Worm (Caenorhabditis elegans): ENCODE data around the gene M03D4.3.
A peak's percentile ranks its signal among the peaks of the same experiment; 100 is the strongest.

M03D4.3 gene

ce11 chrIV:6130437-6130836, 18.2 kb upstream of the M03D4.3 start:
- TF ChIP-seq rnt-1 (tag; optimal IDR thresholded peaks at IDR 0.05) (no peak), unc-130 (tag; optimal IDR thresholded peaks at IDR 0.05) (no peak), sox-4 (tag; optimal IDR thresholded peaks at IDR 0.05) (no peak), pag-3 (tag; optimal IDR thresholded peaks at IDR 0.05; ENCODE audit: borderline replicate concordance, insufficient read depth) (no peak), mab-9 (GFP tag; IDR thresholded peaks at IDR 0.05) (no peak), tbx-2 (tag; optimal IDR thresholded peaks at IDR 0.05) (peak; percentile 17), lin-14 (GFP tag; optimal IDR thresholded peaks at IDR 0.05) (peak; percentile 25), nhr-77 (tag; optimal IDR thresholded peaks at IDR 0.05) (peak; percentile 63), nhr-20 (tag; optimal IDR thresholded peaks at IDR 0.05) (peak; percentile 10), unc-30 (tag; optimal IDR thresholded peaks at IDR 0.05) (no peak), efl-1 (optimal IDR thresholded peaks at IDR 0.05) (no peak), efl-1 (GFP tag; optimal IDR thresholded peaks at IDR 0.05 in 1 of 2) (peak in 1 of 2 experiments; percentile 88), tlp-1 (tag; optimal IDR thresholded peaks at IDR 0.05) (no peak)

- TF ChIP-seq dsc-1 (tag; optimal IDR thresholded peaks at IDR 0.05) (peak; percentile 21), tbx-2 (tag; optimal IDR thresholded peaks at IDR 0.05) (peak; percentile 8), sptf-1 (tag; optimal IDR thresholded peaks at IDR 0.05) (no peak), lsy-2 (tag; optimal IDR thresholded peaks at IDR 0.05) (peak in 1 of 2 experiments; percentile 55), lin-35 (GFP tag; optimal IDR thresholded peaks at IDR 0.05) (no peak), blmp-1 (tag; optimal IDR thresholded peaks at IDR 0.05) (no peak), lin-13 (GFP tag; optimal IDR thresholded peaks at IDR 0.05) (no peak), nhr-77 (tag; optimal IDR thresholded peaks at IDR 0.05) (peak; percentile 66), mep-1 (tag; optimal IDR thresholded peaks at IDR 0.05) (no peak), isw-1 (GFP tag; IDR thresholded peaks at IDR 0.05) (no peak)
Observed at ce11 chrIV:6127252-6127930, 15.2 kb upstream of the M03D4.3 start, which contains the start of gene M03D4.4. M03D4.4 (minus strand) TSS chrIV:6127302.

- peak; percentile 53 to 61 (median 60) for TF ChIP-seq dpl-1 (GFP tag; optimal IDR thresholded peaks at IDR 0.05)
- peak; percentile 14 for TF ChIP-seq tbx-2 (tag; optimal IDR thresholded peaks at IDR 0.05)
- peak; percentile 27 for TF ChIP-seq nhr-20 (tag; optimal IDR thresholded peaks at IDR 0.05)
- TF ChIP-seq zip-4 (GFP tag; optimal IDR thresholded peaks at IDR 0.05), result no peak
- peak; percentile 82 for TF ChIP-seq lin-13 (GFP tag; optimal IDR thresholded peaks at IDR 0.05)
- TF ChIP-seq snpc-4 (tag; optimal IDR thresholded peaks at IDR 0.05), result peak; percentile 96
- TF ChIP-seq sox-4 (tag; optimal IDR thresholded peaks at IDR 0.05), result no peak
- TF ChIP-seq nhr-85 (tag), result peak; percentile 77
- TF ChIP-seq unc-130 (tag; optimal IDR thresholded peaks at IDR 0.05), result no peak
- TF ChIP-seq elt-2 (tag; optimal IDR thresholded peaks at IDR 0.05), result no peak
- no peak for TF ChIP-seq fos-1 (tag; optimal IDR thresholded peaks at IDR 0.05)
- TF ChIP-seq nhr-237 (tag; optimal IDR thresholded peaks at IDR 0.05), result no peak
- peak; percentile 51 for TF ChIP-seq snu-23 (GFP tag; optimal IDR thresholded peaks at IDR 0.05)
- peak; percentile 10 for TF ChIP-seq blmp-1 (tag; optimal IDR thresholded peaks at IDR 0.05)
- no peak for TF ChIP-seq grh-1 (GFP tag; IDR thresholded peaks at IDR 0.05)
- no peak for TF ChIP-seq swsn-7 (tag; optimal IDR thresholded peaks at IDR 0.05)
- TF ChIP-seq Y116A8C.19 (tag; optimal IDR thresholded peaks at IDR 0.05; ENCODE audit: borderline replicate concordance), result no peak
- TF ChIP-seq C16A3.4 (tag; optimal IDR thresholded peaks at IDR 0.05), result no peak
- TF ChIP-seq mdl-1 (tag; optimal IDR thresholded peaks at IDR 0.05), result no peak
- peak; percentile 33 for TF ChIP-seq rnt-1 (tag; optimal IDR thresholded peaks at IDR 0.05)
- TF ChIP-seq lin-35 (GFP tag; optimal IDR thresholded peaks at IDR 0.05), result peak; percentile 49 to 82
- TF ChIP-seq ztf-4 (tag; optimal IDR thresholded peaks at IDR 0.05), result no peak
- no peak for TF ChIP-seq aly-2 (tag; optimal IDR thresholded peaks at IDR 0.05)
- TF ChIP-seq aha-1 (tag; optimal IDR thresholded peaks at IDR 0.05), result no peak
- TF ChIP-seq isw-1 (GFP tag; IDR thresholded peaks at IDR 0.05), result no peak
- no peak for TF ChIP-seq unc-62 (GFP tag; optimal IDR thresholded peaks at IDR 0.05)
- TF ChIP-seq hpl-2 (GFP tag; optimal IDR thresholded peaks at IDR 0.05), result peak; percentile 3
- no peak for TF ChIP-seq tlp-1 (tag; optimal IDR thresholded peaks at IDR 0.05)
- TF ChIP-seq efl-1 (optimal IDR thresholded peaks at IDR 0.05), result peak; percentile 78 to 86
- TF ChIP-seq efl-1 (GFP tag; optimal IDR thresholded peaks at IDR 0.05 in 1 of 2), result peak; percentile 70 to 96
- TF ChIP-seq hlh-17 (GFP tag; optimal IDR thresholded peaks at IDR 0.05; ENCODE audit: borderline replicate concordance), result no peak
- TF ChIP-seq nhr-12 (tag; optimal IDR thresholded peaks at IDR 0.05), result no peak
- TF ChIP-seq nhr-71 (tag; optimal IDR thresholded peaks at IDR 0.05), result peak; percentile 39
Observed at ce11 chrIV:6117741-6118265, 5.6 kb upstream of the M03D4.3 start, which contains the start of gene zen-4. zen-4 (plus strand) TSS chrIV:6118215.
